Worm (Caenorhabditis elegans) whole organism, mixed stage, embryonic: ENCODE data around the gene Y11D7A.10.
"Not testable (repeated sequence)": the region's sequence is repeated elsewhere in the genome, so short reads cannot be mapped to it uniquely, and the experiment has no call there.

ENCODE experiments used
- M03D4.4 ChIP-seq: sonication (generic microtip); optimal IDR thresholded peaks from 2 replicates; lab custom pipeline; 2017; ENCODE audit warnings: mild to moderate bottlenecking, missing genetic modification characterization, missing compliant biosample characterization
- bed-3 ChIP-seq: fragments of 200-800 bp; sonication (Bioruptor generic); optimal IDR thresholded peaks from 3 replicates; lab custom pipeline; 2018; ENCODE audit warnings: mild to moderate bottlenecking, missing genetic modification characterization, moderate library complexity, missing compliant biosample characterization
- blmp-1 ChIP-seq: fragments of 150-350 bp; optimal IDR thresholded peaks from 2 replicates; lab custom pipeline; 2014; ENCODE audit warnings: missing biosample characterization, missing genetic modification characterization
- ceh-39 ChIP-seq: fragments of 150-350 bp; optimal IDR thresholded peaks from 2 replicates; lab custom pipeline; 2014; ENCODE audit warnings: missing biosample characterization, missing genetic modification characterization
- ceh-43 ChIP-seq: fragments of 200-800 bp; sonication (Bioruptor generic); optimal IDR thresholded peaks from 2 replicates; lab custom pipeline; 2018; ENCODE audit warnings: mild to moderate bottlenecking, missing genetic modification characterization, moderate library complexity, missing compliant biosample characterization
- ceh-83 ChIP-seq: fragments of 200-800 bp; sonication (Bioruptor generic); optimal IDR thresholded peaks from 2 replicates; lab custom pipeline; 2018; ENCODE audit warnings: mild to moderate bottlenecking, missing genetic modification characterization, missing compliant biosample characterization
- cnd-1 ChIP-seq: fragments of 200-800 bp; sonication (Bioruptor generic); optimal IDR thresholded peaks from 2 replicates; lab custom pipeline; 2018; ENCODE audit warnings: mild to moderate bottlenecking, missing genetic modification characterization, missing compliant biosample characterization
- drap-1 ChIP-seq: fragments of 200-800 bp; sonication (Bioruptor generic); optimal IDR thresholded peaks from 3 replicates; lab custom pipeline; 2018; ENCODE audit warnings: mild to moderate bottlenecking, missing genetic modification characterization, missing compliant biosample characterization
- elt-1 ChIP-seq: sonication (generic microtip); optimal IDR thresholded peaks from 2 replicates; lab custom pipeline; 2017; ENCODE audit warnings: missing genetic modification characterization, mild to moderate bottlenecking, missing compliant biosample characterization, antibody characterized with exemption, moderate library complexity, borderline replicate concordance; ENCODE audit not compliant: insufficient read depth
- flh-1 ChIP-seq: fragments of 200-800 bp; sonication (Bioruptor generic); optimal IDR thresholded peaks from 2 replicates; lab custom pipeline; 2018; ENCODE audit warnings: mild to moderate bottlenecking, missing genetic modification characterization, moderate library complexity, missing compliant biosample characterization
- ham-2 ChIP-seq: fragments of 200-800 bp; sonication (Bioruptor generic); optimal IDR thresholded peaks from 2 replicates; lab custom pipeline; 2018; ENCODE audit warnings: mild to moderate bottlenecking, missing genetic modification characterization, missing compliant biosample characterization
- hlh-1 ChIP-seq: fragments of 150-350 bp; optimal IDR thresholded peaks from 2 replicates; lab custom pipeline; 2014; ENCODE audit warnings: missing biosample characterization, missing genetic modification reagents, missing genetic modification characterization
- lin-13 ChIP-seq: fragments of 150-350 bp; optimal IDR thresholded peaks from 2 replicates; lab custom pipeline; 2014; ENCODE audit warnings: missing biosample characterization, missing genetic modification characterization
- lin-32 ChIP-seq: fragments of 200-800 bp; sonication (Bioruptor generic); optimal IDR thresholded peaks from 2 replicates; lab custom pipeline; 2018; ENCODE audit warnings: mild to moderate bottlenecking, missing genetic modification characterization, missing compliant biosample characterization
- lsy-2 ChIP-seq: fragments of 150-350 bp; optimal IDR thresholded peaks from 2 replicates; lab custom pipeline; 2014; ENCODE audit warnings: missing biosample characterization, missing genetic modification characterization
- mab-5 ChIP-seq: fragments of 150-350 bp; optimal IDR thresholded peaks from 2 replicates; lab custom pipeline; 2014; ENCODE audit warnings: missing biosample characterization, missing genetic modification characterization
- mep-1 ChIP-seq: fragments of 150-350 bp; optimal IDR thresholded peaks from 2 replicates; lab custom pipeline; 2017; ENCODE audit warnings: missing biosample characterization, missing genetic modification reagents, missing genetic modification characterization, inconsistent platforms
- mls-2 ChIP-seq: sonication (generic microtip); optimal IDR thresholded peaks from 2 replicates; lab custom pipeline; 2016; ENCODE audit warnings: mild to moderate bottlenecking, missing genetic modification characterization, moderate library complexity, missing compliant biosample characterization
- nhr-12 ChIP-seq: fragments of 150-350 bp; optimal IDR thresholded peaks from 2 replicates; lab custom pipeline; 2014; ENCODE audit warnings: missing biosample characterization, missing genetic modification characterization
- nhr-2 ChIP-seq: fragments of 150-350 bp; optimal IDR thresholded peaks from 2 replicates; lab custom pipeline; 2014; ENCODE audit warnings: missing biosample characterization, missing genetic modification characterization
- nhr-237 ChIP-seq: fragments of 150-350 bp; optimal IDR thresholded peaks from 2 replicates; lab custom pipeline; 2014; ENCODE audit warnings: missing biosample characterization, missing genetic modification characterization
- nhr-28 ChIP-seq: fragments of 150-350 bp; optimal IDR thresholded peaks from 2 replicates; lab custom pipeline; 2014; ENCODE audit warnings: missing biosample characterization, missing genetic modification characterization
- nhr-76 ChIP-seq: sonication (generic microtip); optimal IDR thresholded peaks from 2 replicates; lab custom pipeline; 2017; ENCODE audit warnings: missing biosample characterization, missing genetic modification characterization
- pha-4 ChIP-seq: fragments of 150-350 bp; optimal IDR thresholded peaks from 2 replicates; lab custom pipeline; 2018; ENCODE audit warnings: missing biosample characterization, missing genetic modification reagents, missing genetic modification characterization
- sem-2 ChIP-seq: fragments of 200-800 bp; sonication (Bioruptor generic); optimal IDR thresholded peaks from 2 replicates; lab custom pipeline; 2018; ENCODE audit warnings: mild to moderate bottlenecking, missing genetic modification characterization, missing compliant biosample characterization
- snpc-4 ChIP-seq: fragments of 150-350 bp; optimal IDR thresholded peaks from 2 replicates; lab custom pipeline; 2014; ENCODE audit warnings: missing biosample characterization, missing genetic modification characterization
- sptf-1 ChIP-seq: sonication (generic microtip); optimal IDR thresholded peaks from 2 replicates; lab custom pipeline; 2017; ENCODE audit warnings: mild to moderate bottlenecking, missing genetic modification characterization, moderate library complexity, missing compliant biosample characterization
- tbx-8 ChIP-seq: fragments of 200-800 bp; sonication (Bioruptor generic); optimal IDR thresholded peaks from 2 replicates; lab custom pipeline; 2018; ENCODE audit warnings: mild to moderate bottlenecking, missing genetic modification characterization, moderate library complexity, missing compliant biosample characterization
- unc-120 ChIP-seq: sonication (generic microtip); optimal IDR thresholded peaks from 2 replicates; lab custom pipeline; 2017; ENCODE audit warnings: missing genetic modification characterization, missing compliant biosample characterization; ENCODE audit not compliant: poor library complexity, severe bottlenecking
- unc-39 ChIP-seq: fragments of 150-350 bp; optimal IDR thresholded peaks from 2 replicates; lab custom pipeline; 2014; ENCODE audit warnings: missing biosample characterization, missing genetic modification characterization
- unc-62 ChIP-seq: fragments of 150-350 bp; optimal IDR thresholded peaks from 2 replicates; lab custom pipeline; 2014; ENCODE audit warnings: missing biosample characterization, missing genetic modification reagents, missing genetic modification characterization
- zip-8 ChIP-seq: fragments of 150-350 bp; optimal IDR thresholded peaks from 2 replicates; lab custom pipeline; 2014; ENCODE audit warnings: missing biosample characterization, missing genetic modification characterization
- ztf-11 ChIP-seq: fragments of 150-350 bp; optimal IDR thresholded peaks from 2 replicates; lab custom pipeline; 2014; ENCODE audit warnings: missing biosample characterization, missing genetic modification characterization

Y11D7A.10 gene

ce11 chrIV:9296285-9296684 lies 36.7 kb upstream of the Y11D7A.10 start, which contains the start of gene F49C12.1:
Gene F49C12.1, minus strand, starts transcription at chrIV:9296354.
- no peak for TF ChIP-seq ztf-11 (tag; lab: Kevin White, UChicago)
- no peak for TF ChIP-seq nhr-12 (tag; lab: Kevin White, UChicago)
- TF ChIP-seq mls-2 (tag; lab: Kevin White, UChicago), result no peak
- no peak for TF ChIP-seq M03D4.4 (tag; lab: Kevin White, UChicago)
- TF ChIP-seq nhr-28 (tag; lab: Kevin White, UChicago), result no peak
- no peak for TF ChIP-seq cnd-1
- no peak for TF ChIP-seq lin-13 (tag; lab: Kevin White, UChicago)
- TF ChIP-seq unc-62 (GFP tag; lab: Kevin White, UChicago), result no peak
- TF ChIP-seq lsy-2, result no peak
- TF ChIP-seq flh-1 (GFP tag; lab: Kevin White, UChicago), result no peak
- no peak for TF ChIP-seq bed-3 (GFP tag; lab: Kevin White, UChicago)
- no peak for TF ChIP-seq nhr-76 (tag; lab: Kevin White, UChicago)
- TF ChIP-seq hlh-1, result no peak
- TF ChIP-seq nhr-2 (tag; lab: Kevin White, UChicago), result no peak
- no peak for TF ChIP-seq drap-1 (GFP tag; lab: Kevin White, UChicago)
- TF ChIP-seq ham-2 (GFP tag; lab: Kevin White, UChicago), result no peak
- no peak for TF ChIP-seq elt-1 (tag; lab: Kevin White, UChicago)
- TF ChIP-seq mab-5 (tag; lab: Kevin White, UChicago), result no peak
- TF ChIP-seq, all 35 proteins: peak for 0

- not testable (repeated sequence) for TF ChIP-seq nhr-2, M03D4.4, mls-2 (tag; lab: Kevin White, UChicago)
- TF ChIP-seq, all 35 proteins: peak for 0; not testable (repeated sequence) for 35
These were observed 34.3 kb upstream of the Y11D7A.10 start, which contains the start of gene nhr-264 for ce11 chrIV:9293825-9294224. Gene nhr-264, minus strand, starts transcription at chrIV:9293925.

ce11 chrIV:9289635-9290034 lies 30.1 kb upstream of the Y11D7A.10 start:
- TF ChIP-seq ceh-43, result no peak
- no peak for TF ChIP-seq drap-1 (GFP tag; lab: Kevin White, UChicago)
- no peak for TF ChIP-seq ham-2 (GFP tag; lab: Kevin White, UChicago)
- TF ChIP-seq mls-2 (tag; lab: Kevin White, UChicago), result no peak
- TF ChIP-seq ceh-83 (GFP tag; lab: Kevin White, UChicago), result no peak
- no peak for TF ChIP-seq unc-39
- no peak for TF ChIP-seq nhr-2 (tag; lab: Kevin White, UChicago)
- TF ChIP-seq lin-13 (tag; lab: Kevin White, UChicago), result no peak
- TF ChIP-seq hlh-1, result no peak
- no peak for TF ChIP-seq tbx-8 (GFP tag; lab: Kevin White, UChicago)
- TF ChIP-seq snpc-4 (tag; lab: Kevin White, UChicago), result no peak
- no peak for TF ChIP-seq nhr-237 (tag; lab: Kevin White, UChicago)
- TF ChIP-seq nhr-76 (tag; lab: Kevin White, UChicago), result no peak
- no peak for TF ChIP-seq nhr-28 (tag; lab: Kevin White, UChicago)
- TF ChIP-seq mab-5 (tag; lab: Kevin White, UChicago), result no peak
- no peak for TF ChIP-seq zip-8
- no peak for TF ChIP-seq unc-120 (tag; lab: Kevin White, UChicago)
- TF ChIP-seq, all 35 proteins: peak for 0

ce11 chrIV:9286305-9286704 lies 26.7 kb upstream of the Y11D7A.10 start, which contains the start of gene nhr-267:
Gene nhr-267, minus strand, starts transcription at chrIV:9286405.
- not testable (repeated sequence) for TF ChIP-seq lin-13 (tag; lab: Kevin White, UChicago); blmp-1 (tag; lab: Kevin White, UChicago); hlh-1
- TF ChIP-seq, all 35 proteins: peak for 0; not testable (repeated sequence) for 35

- TF ChIP-seq tbx-8 (GFP tag; lab: Kevin White, UChicago) (no peak), flh-1 (GFP tag; lab: Kevin White, UChicago) (no peak), unc-120 (tag; lab: Kevin White, UChicago) (peak; percentile 10)
These were observed 14.5 kb upstream of the Y11D7A.10 start, which contains the start of gene nmy-3 for ce11 chrIV:9274008-9274529. Gene nmy-3, plus strand, starts transcription at chrIV:9274479.

- TF ChIP-seq ham-2 (GFP tag; lab: Kevin White, UChicago) (no peak), bed-3 (GFP tag; lab: Kevin White, UChicago) (no peak), lsy-2 (no peak), mls-2 (tag; lab: Kevin White, UChicago) (no peak), sptf-1 (tag; lab: Kevin White, UChicago) (no peak), lin-32 (no peak), snpc-4 (tag; lab: Kevin White, UChicago) (no peak), M03D4.4 (tag; lab: Kevin White, UChicago) (no peak), flh-1 (GFP tag; lab: Kevin White, UChicago) (no peak), zip-8 (no peak), ztf-11 (tag; lab: Kevin White, UChicago) (no peak), mep-1 (tag; lab: Kevin White, UChicago) (no peak), pha-4 (tag; lab: Kevin White, UChicago) (no peak), nhr-12 (tag; lab: Kevin White, UChicago) (no peak), lin-13 (tag; lab: Kevin White, UChicago) (no peak), ceh-39 (tag; lab: Kevin White, UChicago) (no peak), blmp-1 (tag; lab: Kevin White, UChicago) (no peak), unc-62 (GFP tag; lab: Kevin White, UChicago) (no peak), cnd-1 (no peak), sem-2 (GFP tag; lab: Kevin White, UChicago) (no peak)
- TF ChIP-seq, all 35 proteins: peak for 0
These were observed 10.2 kb upstream of the Y11D7A.10 start, which contains the start of gene flh-3 for ce11 chrIV:9269796-9270195. Gene flh-3, plus strand, starts transcription at chrIV:9270096.
